Fruit fly (Drosophila melanogaster) whole organism, wandering third instar larva: ENCODE data around the gene Tpc1.

Experiments
- Abd-B ChIP-seq: fragments of >200 bp; optimal IDR thresholded peaks from 2 replicates; lab custom pipeline; 2017; ENCODE audit warnings: missing biosample characterization, missing genetic modification characterization
- CG9705 ChIP-seq: fragments of 200-800 bp; sonication (Bioruptor generic); optimal IDR thresholded peaks from 2 replicates; lab custom pipeline; 2018; ENCODE audit warnings: missing biosample characterization, mild to moderate bottlenecking, missing genetic modification characterization
- Dfd ChIP-seq: fragments of >200 bp; optimal IDR thresholded peaks from 2 replicates; lab custom pipeline; 2017; ENCODE audit warnings: missing biosample characterization, missing genetic modification characterization
- Dif ChIP-seq: fragments of 200-275, 200-300 bp; sonication (Bioruptor generic); optimal IDR thresholded peaks from 2 replicates; lab custom pipeline; 2018; ENCODE audit warnings: missing biosample characterization, missing genetic modification characterization; ENCODE audit not compliant: partially characterized antibody
- GATAd ChIP-seq: sonication (Bioruptor generic); optimal IDR thresholded peaks from 2 replicates; lab custom pipeline; 2016; ENCODE audit warnings: missing biosample characterization, missing genetic modification characterization
- HLH106 ChIP-seq: fragments of 200-800 bp; optimal IDR thresholded peaks from 3 replicates; lab custom pipeline; 2019; ENCODE audit warnings: missing biosample characterization, mild to moderate bottlenecking, missing genetic modification characterization, moderate library complexity
- Hnf4 ChIP-seq: fragments of 200-800 bp; sonication (Bioruptor generic); optimal IDR thresholded peaks from 2 replicates; lab custom pipeline; 2016; ENCODE audit warnings: missing biosample characterization, mild to moderate bottlenecking, missing genetic modification characterization
- Hr78 ChIP-seq: fragments of >200 bp; optimal IDR thresholded peaks from 2 replicates; lab custom pipeline; 2017; ENCODE audit warnings: missing biosample characterization, missing genetic modification characterization
- Hr83 ChIP-seq: fragments of 200-300 bp; sonication (Bioruptor generic); optimal IDR thresholded peaks from 2 replicates; lab custom pipeline; 2016; ENCODE audit warnings: missing biosample characterization, mild to moderate bottlenecking, missing genetic modification characterization, moderate library complexity; ENCODE audit not compliant: poor library complexity, severe bottlenecking
- Mio ChIP-seq: sonication (Bioruptor generic); optimal IDR thresholded peaks from 2 replicates; lab custom pipeline; 2016; ENCODE audit warnings: missing biosample characterization, missing genetic modification characterization
- Myc ChIP-seq: fragments of >200 bp; optimal IDR thresholded peaks from 2 replicates; lab custom pipeline; 2017
- OdsH ChIP-seq: fragments of 200-800 bp; sonication (Bioruptor generic); optimal IDR thresholded peaks from 2 replicates; lab custom pipeline; 2016; ENCODE audit warnings: missing biosample characterization, mild to moderate bottlenecking, missing genetic modification characterization
- Rel ChIP-seq, 2 experiments: fragments of 200-800 bp; sonication (Bioruptor generic) in 1 of 2; optimal IDR thresholded peaks; 2 replicates in 1 of 2; 3 replicates in 1 of 2; lab custom pipeline; 2016 to 2019; ENCODE audit warnings: mild to moderate bottlenecking in 2 of 2, missing biosample characterization in 2 of 2, missing genetic modification characterization in 2 of 2, moderate library complexity in 1 of 2
- Sp1 ChIP-seq: fragments of 200-800 bp; sonication (Bioruptor generic); optimal IDR thresholded peaks from 3 replicates; lab custom pipeline; 2019; ENCODE audit warnings: missing biosample characterization, mild to moderate bottlenecking, missing genetic modification characterization, moderate library complexity
- Vsx2 ChIP-seq: fragments of 200-300, 225-300 bp; sonication (Bioruptor generic); optimal IDR thresholded peaks from 2 replicates; lab custom pipeline; 2018; ENCODE audit warnings: missing biosample characterization, missing genetic modification characterization; ENCODE audit not compliant: partially characterized antibody
- br ChIP-seq: fragments of 200-800 bp; sonication (Bioruptor generic); optimal IDR thresholded peaks from 2 replicates; lab custom pipeline; 2016; ENCODE audit warnings: missing biosample characterization, missing genetic modification characterization
- dsf ChIP-seq: sonication (Bioruptor generic); optimal IDR thresholded peaks from 2 replicates; lab custom pipeline; 2016; ENCODE audit warnings: missing biosample characterization, missing genetic modification characterization, borderline replicate concordance
- ey ChIP-seq: fragments of 200-800 bp; sonication (Bioruptor generic); optimal IDR thresholded peaks from 2 replicates; lab custom pipeline; 2016; ENCODE audit warnings: missing biosample characterization, missing genetic modification characterization
- foxo ChIP-seq, 2 experiments: fragments of 200-800 bp; sonication (Bioruptor generic); optimal IDR thresholded peaks; 2 replicates in 1 of 2; 3 replicates in 1 of 2; lab custom pipeline; 2016 to 2017; ENCODE audit warnings: missing biosample characterization in 2 of 2, missing genetic modification characterization in 2 of 2
- fru ChIP-seq: fragments of 200-800 bp; sonication (Bioruptor generic); optimal IDR thresholded peaks from 3 replicates; lab custom pipeline; 2016; ENCODE audit warnings: missing biosample characterization, mild to moderate bottlenecking, missing genetic modification characterization
- h ChIP-seq: fragments of 200-800 bp; sonication (Bioruptor generic); optimal IDR thresholded peaks from 3 replicates; lab custom pipeline; 2016; ENCODE audit warnings: missing biosample characterization, mild to moderate bottlenecking, missing genetic modification characterization
- jim ChIP-seq: fragments of 175-275, 200-325 bp; sonication (Bioruptor generic); optimal IDR thresholded peaks from 2 replicates; lab custom pipeline; 2016; ENCODE audit warnings: missing biosample characterization, mild to moderate bottlenecking, missing genetic modification characterization
- lola ChIP-seq: fragments of >200 bp; optimal IDR thresholded peaks from 2 replicates; lab custom pipeline; 2017; ENCODE audit warnings: missing biosample characterization, missing genetic modification characterization
- pan ChIP-seq: fragments of >200 bp; optimal IDR thresholded peaks from 2 replicates; lab custom pipeline; 2017
- rgr ChIP-seq: fragments of 200-800 bp; sonication (Bioruptor generic); optimal IDR thresholded peaks from 3 replicates; lab custom pipeline; 2016; ENCODE audit warnings: missing biosample characterization, mild to moderate bottlenecking, missing genetic modification characterization
- sage ChIP-seq: fragments of 200-800 bp; sonication (Bioruptor generic); optimal IDR thresholded peaks from 2 replicates; lab custom pipeline; 2016; ENCODE audit warnings: missing biosample characterization, mild to moderate bottlenecking, missing genetic modification characterization
- sv ChIP-seq: fragments of 200-800 bp; sonication (Bioruptor generic); optimal IDR thresholded peaks from 3 replicates; lab custom pipeline; 2016; ENCODE audit warnings: missing biosample characterization, missing genetic modification characterization
- tai ChIP-seq: sonication (Bioruptor generic); optimal IDR thresholded peaks from 2 replicates; lab custom pipeline; 2016; ENCODE audit warnings: missing biosample characterization, missing genetic modification characterization
- usp ChIP-seq: fragments of >200 bp; optimal IDR thresholded peaks from 2 replicates; lab custom pipeline; 2017; ENCODE audit warnings: missing biosample characterization, missing genetic modification characterization

Gene Tpc1

DNA sequence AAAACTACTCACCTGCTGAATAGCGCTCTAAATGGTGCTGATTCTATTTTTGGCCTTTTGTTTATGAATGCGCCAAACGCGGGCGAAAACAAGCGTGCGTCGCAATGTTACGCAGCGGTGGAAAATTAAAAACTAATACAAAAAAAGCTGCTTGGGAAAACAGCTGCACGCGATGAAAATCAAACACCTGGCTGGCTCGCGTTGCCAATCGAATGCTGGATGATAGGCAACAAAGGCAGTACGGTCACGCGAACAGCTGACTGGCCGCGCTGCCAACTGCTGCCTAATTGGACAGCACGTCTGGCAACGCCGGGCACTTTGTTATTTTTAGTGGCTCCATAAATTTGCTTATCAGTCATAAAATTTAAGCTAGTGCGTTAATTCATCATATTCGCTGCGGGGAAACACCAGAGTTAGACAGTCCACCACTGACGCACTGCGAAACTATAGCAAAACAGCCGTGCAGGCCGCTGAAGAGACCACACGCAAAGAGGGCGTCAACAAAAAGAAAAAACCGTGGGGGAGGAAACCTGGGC is 13.5 kb downstream of the Tpc1 start, which contains the start of the genes SelR and Tsp86D (continued):
- no peak for TF ChIP-seq jim (GFP tag; lab: Kevin White, UChicago)
- no peak for TF ChIP-seq Vsx2 (GFP tag; lab: Kevin White, UChicago)
- TF ChIP-seq HLH106, result no peak
- no peak for TF ChIP-seq pan (lab: Kevin White, UChicago)

- TF ChIP-seq sage (GFP tag; lab: Kevin White, UChicago), result no peak
- TF ChIP-seq Dif, result peak; percentile 59
Measured at dm6 chr3R:10863956-10864355, 18.0 kb downstream of the Tpc1 start.

DNA sequence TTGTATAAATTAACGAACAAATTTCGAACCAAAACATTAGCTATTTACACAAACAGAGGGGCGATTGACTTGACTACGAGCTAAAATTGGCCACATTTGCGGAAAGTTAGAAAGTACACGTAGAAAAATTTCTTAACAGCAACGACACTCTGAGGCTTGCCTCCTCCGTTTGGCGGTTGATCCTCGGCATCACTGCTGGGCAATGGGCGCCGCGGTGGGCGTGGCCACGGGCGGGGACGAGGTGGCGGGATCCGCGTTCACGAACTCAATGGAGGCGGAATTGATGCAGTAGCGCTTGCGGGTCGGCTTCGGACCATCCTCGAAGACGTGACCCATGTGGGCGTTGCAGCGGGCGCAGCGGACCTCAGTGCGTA is 18.6 kb downstream of the Tpc1 start:
- TF ChIP-seq CG9705 (GFP tag; lab: Kevin White, UChicago), result no peak
- TF ChIP-seq Hr78, result no peak
- TF ChIP-seq tai (GFP tag; lab: Kevin White, UChicago), result no peak
- TF ChIP-seq fru (GFP tag; lab: Kevin White, UChicago), result no peak
- no peak for TF ChIP-seq OdsH (GFP tag; lab: Kevin White, UChicago)
- no peak for TF ChIP-seq h
- no peak for TF ChIP-seq Vsx2 (GFP tag; lab: Kevin White, UChicago)
- no peak for TF ChIP-seq sv (GFP tag; lab: Kevin White, UChicago)
- TF ChIP-seq Mio (GFP tag; lab: Kevin White, UChicago), result no peak
- TF ChIP-seq Hr83 (GFP tag; lab: Kevin White, UChicago), result no peak
- TF ChIP-seq br (GFP tag; lab: Kevin White, UChicago), result no peak
- TF ChIP-seq HLH106, result no peak
- TF ChIP-seq rgr, result no peak
- TF ChIP-seq dsf, result no peak
- no peak for TF ChIP-seq Dfd (GFP tag; lab: Kevin White, UChicago)
- no peak for TF ChIP-seq Abd-B (GFP tag; lab: Kevin White, UChicago)

DNA sequence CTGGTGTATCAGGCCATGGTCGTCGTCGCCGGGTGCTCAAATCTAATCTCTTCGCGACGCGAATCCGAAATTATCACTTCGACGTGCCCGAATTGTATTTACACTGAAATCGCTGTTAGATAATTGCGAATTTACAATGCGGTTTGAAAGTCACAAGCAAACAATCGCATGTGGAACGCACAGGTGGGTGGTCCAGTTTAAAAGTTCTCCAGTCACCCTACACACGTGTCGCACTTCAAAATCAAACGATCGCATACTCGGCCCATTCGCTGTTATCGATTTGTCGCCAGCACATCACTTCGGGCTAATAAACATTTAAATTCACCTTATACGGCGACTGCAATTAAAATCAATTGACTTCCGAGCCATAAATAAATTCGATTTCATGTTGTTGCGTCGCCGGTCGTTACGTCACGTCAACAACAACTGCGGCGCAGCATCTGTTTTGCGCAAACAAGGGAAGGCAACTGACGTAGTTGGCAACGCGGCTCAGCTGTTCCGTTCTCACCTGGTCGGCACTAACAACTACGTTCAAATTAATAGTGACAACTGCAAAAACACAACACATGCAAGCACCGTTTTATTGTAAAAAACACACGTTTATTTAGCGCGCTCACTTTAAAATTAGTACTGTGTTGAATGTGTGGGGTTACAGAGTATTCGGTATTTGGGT is 19.1 kb downstream of the Tpc1 start, which contains the start of gene CG6574:
TSS of gene CG6574 (minus strand) at position 216 of the 673 bp plus-strand sequence.
- TF ChIP-seq HLH106, result peak; percentile 13
- TF ChIP-seq ey (GFP tag; lab: Kevin White, UChicago), result peak; percentile 2
- no peak for TF ChIP-seq Rel (GFP tag; optimal IDR thresholded peaks at IDR 0.05; lab: Kevin White, UChicago)
- peak; percentile 27 for TF ChIP-seq Rel (tag; optimal IDR thresholded peaks at IDR 0.05; lab: Kevin White, UChicago)
- peak; percentile 39 for TF ChIP-seq Myc (lab: Kevin White, UChicago)
- TF ChIP-seq OdsH (GFP tag; lab: Kevin White, UChicago), result peak; percentile 2
- no peak for TF ChIP-seq usp (GFP tag; lab: Kevin White, UChicago)
- peak in 1 of 2 experiments; percentile 41 for TF ChIP-seq foxo (GFP tag; optimal IDR thresholded peaks at IDR 0.05; lab: Kevin White, UChicago)
- TF ChIP-seq h, result peak; percentile 32
- TF ChIP-seq br (GFP tag; lab: Kevin White, UChicago), result peak; percentile 38
- no peak for TF ChIP-seq CG9705 (GFP tag; lab: Kevin White, UChicago)

- TF ChIP-seq Vsx2 (GFP tag; lab: Kevin White, UChicago), result no peak
Measured at dm6 chr3R:10859713-10860112, 22.3 kb downstream of the Tpc1 start, which contains the start of gene CG14694. CG14694 (minus strand) TSS chr3R:10859813.

DNA sequence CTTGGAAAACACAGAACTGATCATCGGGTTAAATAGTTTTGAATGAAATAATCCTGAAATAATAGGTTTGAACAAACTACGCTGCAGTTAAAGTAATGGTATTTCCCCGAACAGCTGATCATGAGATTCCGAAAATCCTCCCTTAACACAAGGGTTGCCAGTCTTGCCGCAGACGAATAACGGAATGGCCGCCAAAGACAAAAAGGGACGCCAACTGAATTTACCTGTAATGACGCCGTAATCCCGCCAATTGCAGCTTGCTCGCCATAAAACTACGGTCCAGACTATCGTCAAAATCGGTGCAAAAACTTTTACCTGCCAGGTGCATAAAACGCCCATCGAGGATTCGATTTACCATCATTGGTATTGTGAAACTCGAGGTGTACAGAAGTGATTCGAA is 25.4 kb downstream of the Tpc1 start, which contains the start of gene CG4570:
TSS of gene CG4570 (plus strand) at position 190 of the 400 bp plus-strand sequence.
- no peak for TF ChIP-seq Sp1 (GFP tag; lab: Kevin White, UChicago)
- TF ChIP-seq sv (GFP tag; lab: Kevin White, UChicago), result no peak
- no peak for TF ChIP-seq lola (GFP tag; lab: Kevin White, UChicago)
- TF ChIP-seq Rel (GFP tag; optimal IDR thresholded peaks at IDR 0.05; lab: Kevin White, UChicago), result no peak
- TF ChIP-seq Rel (tag; optimal IDR thresholded peaks at IDR 0.05; lab: Kevin White, UChicago), result no peak
- TF ChIP-seq Hnf4 (GFP tag; lab: Kevin White, UChicago), result no peak
- TF ChIP-seq Vsx2 (GFP tag; lab: Kevin White, UChicago), result no peak
- TF ChIP-seq rgr, result no peak
- TF ChIP-seq GATAd (GFP tag; lab: Kevin White, UChicago), result no peak
- TF ChIP-seq Abd-B (GFP tag; lab: Kevin White, UChicago), result no peak
- no peak for TF ChIP-seq usp (GFP tag; lab: Kevin White, UChicago)
